Fruit fly (Drosophila melanogaster) whole organism, embryonic: ENCODE data around the gene CG6216.

Experiments
- Adf1 ChIP-seq: fragments of 200-800 bp; sonication (Bioruptor generic); IDR thresholded peaks from 2 replicates; pipeline ENCODE4 v1.3.6; 2022; ENCODE audit warnings: missing biosample characterization, missing genetic modification characterization
- Antp ChIP-seq: fragments of 200-800 bp; sonication (Bioruptor generic); optimal IDR thresholded peaks from 3 replicates; lab custom pipeline; 2016; ENCODE audit warnings: missing biosample characterization, missing genetic modification characterization
- BEAF-32 ChIP-seq: fragments of 200-800 bp; sonication (Bioruptor generic); optimal IDR thresholded peaks from 3 replicates; lab custom pipeline; 2017; ENCODE audit warnings: missing biosample characterization, missing genetic modification characterization, mild to moderate bottlenecking, moderate library complexity, missing genetic modification reagents
- CG10366 ChIP-seq: fragments of 200-800 bp; sonication (Bioruptor generic); IDR thresholded peaks from 2 replicates; pipeline ENCODE4 v1.3.6; 2022; ENCODE audit warnings: missing biosample characterization, missing genetic modification characterization
- CG10462 ChIP-seq: fragments of 200-800 bp; sonication (Bioruptor generic); optimal IDR thresholded peaks from 2 replicates; lab custom pipeline; 2016; ENCODE audit warnings: missing biosample characterization, missing genetic modification characterization
- CG11247 ChIP-seq: fragments of 200-800 bp; sonication (Bioruptor generic); IDR thresholded peaks from 2 replicates; pipeline ENCODE4 v1.3.6; 2022; ENCODE audit warnings: missing biosample characterization, missing genetic modification characterization
- CG12391 ChIP-seq: fragments of 200-800 bp; sonication (Bioruptor generic); optimal IDR thresholded peaks from 3 replicates; lab custom pipeline; 2018; ENCODE audit warnings: missing biosample characterization, mild to moderate bottlenecking, missing genetic modification characterization, moderate library complexity
- CG13123 ChIP-seq: fragments of 200-800 bp; sonication (Bioruptor generic); optimal IDR thresholded peaks from 2 replicates; lab custom pipeline; 2016; ENCODE audit warnings: missing biosample characterization, missing genetic modification characterization
- CG13424 ChIP-seq: fragments of 200-800 bp; sonication (Bioruptor generic); optimal IDR thresholded peaks from 2 replicates; lab custom pipeline; 2019; ENCODE audit warnings: missing biosample characterization, mild to moderate bottlenecking, missing genetic modification characterization, moderate library complexity
- CG13775 ChIP-seq: fragments of 200-800 bp; sonication (Bioruptor generic); optimal IDR thresholded peaks from 3 replicates; lab custom pipeline; 2017; ENCODE audit warnings: missing biosample characterization, mild to moderate bottlenecking, missing genetic modification characterization
- CG14965 ChIP-seq: fragments of 200-800 bp; sonication (Bioruptor generic); optimal IDR thresholded peaks from 2 replicates; lab custom pipeline; 2016; ENCODE audit warnings: missing biosample characterization, missing genetic modification characterization, borderline replicate concordance
- CG15011 ChIP-seq: fragments of 200-800 bp; sonication (Bioruptor generic); optimal IDR thresholded peaks from 3 replicates; lab custom pipeline; 2018; ENCODE audit warnings: missing biosample characterization, mild to moderate bottlenecking, missing genetic modification characterization
- CG15479 ChIP-seq: fragments of 200-800 bp; sonication (Bioruptor generic); optimal IDR thresholded peaks from 3 replicates; lab custom pipeline; 2019; ENCODE audit warnings: missing biosample characterization, mild to moderate bottlenecking, missing genetic modification characterization, moderate library complexity
- CG15514 ChIP-seq: fragments of 200-800 bp; sonication (Bioruptor generic); optimal IDR thresholded peaks from 3 replicates; lab custom pipeline; 2017; ENCODE audit warnings: missing biosample characterization, missing genetic modification characterization, mild to moderate bottlenecking, moderate library complexity, missing genetic modification reagents
- CG18764 ChIP-seq: fragments of 200-800 bp; sonication (Bioruptor generic); optimal IDR thresholded peaks from 3 replicates; lab custom pipeline; 2016; ENCODE audit warnings: missing biosample characterization, missing genetic modification characterization
- CG31388 ChIP-seq: fragments of 200-800 bp; sonication (Bioruptor generic); optimal IDR thresholded peaks from 2 replicates; lab custom pipeline; 2016; ENCODE audit warnings: missing biosample characterization, missing genetic modification characterization
- CG31441 ChIP-seq: fragments of 200-800 bp; sonication (Bioruptor generic); IDR thresholded peaks from 2 replicates; pipeline ENCODE4 v1.3.6; 2022; ENCODE audit warnings: missing biosample characterization, missing genetic modification characterization
- CG3163 ChIP-seq: fragments of 200-800 bp; sonication (Bioruptor generic); optimal IDR thresholded peaks from 3 replicates; lab custom pipeline; 2016; ENCODE audit warnings: missing biosample characterization, missing genetic modification characterization
- CG3726 ChIP-seq: fragments of 200-800 bp; sonication (Bioruptor generic); IDR thresholded peaks from 3 replicates; pipeline ENCODE4, ENCODE4 v1.3.6; 2022; ENCODE audit warnings: missing biosample characterization, missing genetic modification characterization
- CG4328 ChIP-seq: fragments of 200-800 bp; sonication (Bioruptor generic); optimal IDR thresholded peaks from 3 replicates; lab custom pipeline; 2017; ENCODE audit warnings: missing biosample characterization, missing genetic modification reagents, missing genetic modification characterization
- CG4820 ChIP-seq: fragments of 200-800 bp; sonication (Bioruptor generic); optimal IDR thresholded peaks from 3 replicates; lab custom pipeline; 2016; ENCODE audit warnings: missing biosample characterization, missing genetic modification characterization
- CG5180 ChIP-seq: fragments of 200-800 bp; sonication (Bioruptor generic); optimal IDR thresholded peaks from 3 replicates; lab custom pipeline; 2017; ENCODE audit warnings: missing biosample characterization, missing genetic modification characterization, mild to moderate bottlenecking, moderate library complexity, missing genetic modification reagents
- CG9437 ChIP-seq: fragments of 200-800 bp; sonication (Bioruptor generic); optimal IDR thresholded peaks from 2 replicates; lab custom pipeline; 2018; ENCODE audit warnings: missing biosample characterization, mild to moderate bottlenecking, missing genetic modification characterization
- CG9817 ChIP-seq: fragments of 200-800 bp; sonication (Bioruptor generic); optimal IDR thresholded peaks from 2 replicates; lab custom pipeline; 2018; ENCODE audit warnings: missing biosample characterization, mild to moderate bottlenecking, missing genetic modification characterization, moderate library complexity
- Dfd ChIP-seq, 2 experiments: fragments of >200 bp; optimal IDR thresholded peaks; 2 replicates each; lab custom pipeline; 2017; ENCODE audit warnings: missing biosample characterization in 2 of 2, missing genetic modification characterization in 2 of 2
- Hr39 ChIP-seq: fragments of >200 bp; optimal IDR thresholded peaks from 2 replicates; lab custom pipeline; 2017
- Hr78 ChIP-seq, 2 experiments: fragments of 200-800 bp in 1 of 2; fragments of >200 bp in 1 of 2; sonication (Bioruptor generic) in 1 of 2; optimal IDR thresholded peaks; 2 replicates each; lab custom pipeline; 2017 to 2019; ENCODE audit warnings: missing biosample characterization in 2 of 2, missing genetic modification characterization in 2 of 2, mild to moderate bottlenecking in 1 of 2, moderate library complexity in 1 of 2
- Lim3 ChIP-seq: fragments of 200-800 bp; sonication (Bioruptor generic); IDR thresholded peaks from 2 replicates; pipeline ENCODE4 v1.3.6; 2022; ENCODE audit warnings: missing biosample characterization, missing genetic modification characterization
- Mrtf ChIP-seq: fragments of 200-800 bp; sonication (Bioruptor generic); IDR thresholded peaks from 3 replicates; pipeline ENCODE4 v1.3.6; 2022; ENCODE audit warnings: missing biosample characterization, missing genetic modification characterization
- Myb ChIP-seq: fragments of 200-800 bp; sonication (Bioruptor generic); optimal IDR thresholded peaks from 2 replicates; lab custom pipeline; 2016; ENCODE audit warnings: missing biosample characterization, missing genetic modification characterization
- NfI ChIP-seq: fragments of 200-800 bp; sonication (Bioruptor generic); optimal IDR thresholded peaks from 3 replicates; lab custom pipeline; 2018; ENCODE audit warnings: missing biosample characterization, mild to moderate bottlenecking, missing genetic modification characterization, moderate library complexity
- Ravus ChIP-seq: fragments of 200-800 bp; sonication (Bioruptor generic); IDR thresholded peaks from 2 replicates; pipeline ENCODE4 v1.3.6; 2022; ENCODE audit warnings: missing biosample characterization, missing genetic modification characterization
- al ChIP-seq: fragments of 200-800 bp; sonication (Bioruptor generic); IDR thresholded peaks from 2 replicates; pipeline ENCODE4 v1.3.6; 2022; ENCODE audit warnings: missing biosample characterization, missing genetic modification characterization
- ash1 ChIP-seq: fragments of 200-800 bp; sonication (Bioruptor generic); optimal IDR thresholded peaks from 2 replicates; lab custom pipeline; 2018; ENCODE audit warnings: missing biosample characterization, mild to moderate bottlenecking, missing genetic modification characterization
- bab2 ChIP-seq: fragments of 200-800 bp; sonication (Bioruptor generic); optimal IDR thresholded peaks from 2 replicates; lab custom pipeline; 2016; ENCODE audit warnings: missing biosample characterization, missing genetic modification characterization
- cato ChIP-seq: fragments of 200-800 bp; sonication (Bioruptor generic); optimal IDR thresholded peaks from 2 replicates; lab custom pipeline; 2016; ENCODE audit warnings: missing biosample characterization, missing genetic modification characterization, borderline replicate concordance
- dimm ChIP-seq: fragments of 200-800 bp; sonication (Bioruptor generic); IDR thresholded peaks from 2 replicates; pipeline ENCODE4 v1.3.6; 2022; ENCODE audit warnings: missing biosample characterization, missing genetic modification characterization
- emc ChIP-seq: fragments of 200-800 bp; sonication (Bioruptor generic); optimal IDR thresholded peaks from 2 replicates; lab custom pipeline; 2016; ENCODE audit warnings: missing biosample characterization, missing genetic modification characterization
- en ChIP-seq: fragments of 200-800 bp; sonication (Bioruptor generic); optimal IDR thresholded peaks from 2 replicates; lab custom pipeline; 2016; ENCODE audit warnings: missing biosample characterization, missing genetic modification characterization
- eve ChIP-seq, 2 experiments: fragments of >200 bp; optimal IDR thresholded peaks; 2 replicates each; lab custom pipeline; 2017; ENCODE audit warnings: missing biosample characterization in 2 of 2, missing genetic modification characterization in 2 of 2
- ewg ChIP-seq: fragments of 200-800 bp; sonication (Bioruptor generic); optimal IDR thresholded peaks from 3 replicates; lab custom pipeline; 2017; ENCODE audit warnings: mild to moderate bottlenecking, missing biosample characterization, missing genetic modification reagents, missing genetic modification characterization
- her ChIP-seq: fragments of 200-800 bp; sonication (Bioruptor generic); optimal IDR thresholded peaks from 2 replicates; lab custom pipeline; 2016; ENCODE audit warnings: missing biosample characterization, missing genetic modification characterization
- hkb ChIP-seq, 2 experiments: fragments of 200-800 bp in 1 of 2; fragments of >200 bp in 1 of 2; sonication (Bioruptor generic) in 1 of 2; IDR thresholded peaks in 1 of 2; optimal IDR thresholded peaks in 1 of 2; 2 replicates each; pipeline versions ENCODE4 v1.3.6 to Lab custom; 2017 to 2022; ENCODE audit warnings: missing biosample characterization in 1 of 2, missing genetic modification characterization in 1 of 2
- jumu ChIP-seq: fragments of 200-800 bp; sonication (Bioruptor generic); optimal IDR thresholded peaks from 3 replicates; lab custom pipeline; 2016; ENCODE audit warnings: missing biosample characterization, missing genetic modification characterization
- kah ChIP-seq: fragments of 200-800 bp; sonication (Bioruptor generic); optimal IDR thresholded peaks from 2 replicates; lab custom pipeline; 2018; ENCODE audit warnings: missing biosample characterization, mild to moderate bottlenecking, missing genetic modification characterization
- mam ChIP-seq: fragments of 200-800 bp; sonication (Bioruptor generic); optimal IDR thresholded peaks from 3 replicates; lab custom pipeline; 2016; ENCODE audit warnings: missing biosample characterization, missing genetic modification characterization
- psq ChIP-seq: fragments of 200-800 bp; sonication (Bioruptor generic); optimal IDR thresholded peaks from 2 replicates; lab custom pipeline; 2017; ENCODE audit warnings: missing biosample characterization, missing genetic modification characterization
- pum ChIP-seq: fragments of 200-800 bp; sonication (Bioruptor generic); optimal IDR thresholded peaks from 2 replicates; lab custom pipeline; 2016; ENCODE audit warnings: missing biosample characterization, missing genetic modification characterization
- repo ChIP-seq: fragments of 200-800 bp; sonication (Bioruptor generic); optimal IDR thresholded peaks from 2 replicates; lab custom pipeline; 2016; ENCODE audit warnings: missing biosample characterization, missing genetic modification characterization
- stc ChIP-seq: fragments of 200-800 bp; sonication (Bioruptor generic); IDR thresholded peaks from 2 replicates; pipeline ENCODE4 v1.3.6; 2022; ENCODE audit warnings: missing biosample characterization, missing genetic modification characterization
- tll ChIP-seq, 2 experiments: fragments of 200-800 bp in 1 of 2; fragments of >200 bp in 1 of 2; sonication (Bioruptor generic) in 1 of 2; optimal IDR thresholded peaks; 2 replicates each; lab custom pipeline; 2017 to 2019; ENCODE audit warnings: missing biosample characterization in 2 of 2, missing genetic modification characterization in 2 of 2, mild to moderate bottlenecking in 1 of 2, moderate library complexity in 1 of 2

CG6216 gene

DNA sequence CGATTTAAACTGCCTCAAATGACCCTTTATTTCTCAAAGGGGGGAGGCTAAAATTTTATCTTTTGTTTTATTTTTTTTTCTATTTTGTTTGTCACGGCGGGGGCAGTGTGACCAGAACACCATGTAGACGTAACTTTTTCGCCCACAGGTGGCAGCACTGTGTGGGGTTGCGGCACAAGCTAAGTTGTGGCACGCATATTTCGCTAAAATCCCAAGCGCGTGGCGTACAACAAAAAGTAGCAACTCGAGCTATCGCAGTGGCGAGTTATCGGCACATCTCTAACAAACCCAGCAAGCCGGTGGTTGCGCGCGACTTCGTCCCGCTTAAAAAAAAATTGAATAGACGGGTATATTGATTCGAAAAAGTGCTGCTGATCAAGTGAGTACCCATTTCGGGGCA, 27.5 kb downstream of the CG6216 start, which contains the start of the genes Ufd1 and NaPi-III (continued):
- TF ChIP-seq CG3163 (GFP tag; lab: Kevin White, UChicago), result peak; percentile 15
- no peak for TF ChIP-seq CG4820
- TF ChIP-seq CG9437 (GFP tag; lab: Kevin White, UChicago), result peak; percentile 14
- no peak for TF ChIP-seq en
- TF ChIP-seq CG5180, result no peak
- no peak for TF ChIP-seq Hr78 (GFP tag; optimal IDR thresholded peaks at IDR 0.05; lab: Kevin White, UChicago)
- no peak for TF ChIP-seq CG31388 (GFP tag; lab: Kevin White, UChicago)
- no peak for TF ChIP-seq Lim3 (GFP tag; lab: Robert Waterston, UW)
- TF ChIP-seq bab2 (GFP tag; lab: Kevin White, UChicago), result peak; percentile 14
- peak; percentile 29 for TF ChIP-seq pum (GFP tag; lab: Kevin White, UChicago)
- TF ChIP-seq cato (GFP tag; lab: Kevin White, UChicago), result no peak
- no peak for TF ChIP-seq repo (GFP tag; lab: Kevin White, UChicago)
- no peak for TF ChIP-seq Ravus (GFP tag; lab: Robert Waterston, UW)
- no peak for TF ChIP-seq CG4328
- no peak for TF ChIP-seq CG3726 (GFP tag; lab: Robert Waterston, UW)
- no peak for TF ChIP-seq psq (GFP tag; lab: Kevin White, UChicago)
- 0 out of 2 replicates have a peak, but pooled peaks have one; percentile 19 for TF ChIP-seq al
- TF ChIP-seq CG15514 (GFP tag; lab: Kevin White, UChicago), result peak; percentile 80
- peak; percentile 92 for TF ChIP-seq BEAF-32 (GFP tag; lab: Kevin White, UChicago)
- TF ChIP-seq ash1 (GFP tag; lab: Kevin White, UChicago), result no peak
- TF ChIP-seq CG9817, result peak; percentile 15
- TF ChIP-seq emc (GFP tag; lab: Kevin White, UChicago), result no peak
- no peak for TF ChIP-seq CG14965 (GFP tag; lab: Kevin White, UChicago)
- TF ChIP-seq CG13424, result peak; percentile 23
- TF ChIP-seq CG12391 (tag; lab: Kevin White, UChicago), result peak; percentile 57
- no peak for TF ChIP-seq CG11247 (GFP tag; lab: Robert Waterston, UW)
- no peak for TF ChIP-seq tll (GFP tag; optimal IDR thresholded peaks at IDR 0.05; lab: Kevin White, UChicago)
- TF ChIP-seq NfI, result peak; percentile 14
- peak; percentile 46 for TF ChIP-seq CG13775 (GFP tag; lab: Kevin White, UChicago)
- peak; percentile 54 for TF ChIP-seq her (GFP tag; lab: Kevin White, UChicago)
- TF ChIP-seq Hr39 (lab: Kevin White, UChicago), result no peak
- peak; percentile 79 for TF ChIP-seq ewg
- TF ChIP-seq CG10462 (GFP tag; lab: Kevin White, UChicago), result no peak
- no peak for TF ChIP-seq CG18764 (GFP tag; lab: Kevin White, UChicago)
- TF ChIP-seq Adf1, result 0 out of 2 replicates have a peak, but pooled peaks have one; percentile 11
- no peak for TF ChIP-seq CG31441 (GFP tag; lab: Robert Waterston, UW)
- peak; percentile 10 for TF ChIP-seq Antp (GFP tag; lab: Kevin White, UChicago)
- no peak for TF ChIP-seq CG13123
- no peak for TF ChIP-seq CG15011 (GFP tag; lab: Kevin White, UChicago)
- TF ChIP-seq CG15479 (GFP tag; lab: Kevin White, UChicago), result peak; percentile 68
- peak; percentile 94 for TF ChIP-seq kah (GFP tag; lab: Kevin White, UChicago)
- TF ChIP-seq dimm (GFP tag; lab: Robert Waterston, UW), result no peak
- no peak for TF ChIP-seq eve (GFP tag; optimal IDR thresholded peaks at IDR 0.05; lab: Kevin White, UChicago)
- TF ChIP-seq jumu (GFP tag; lab: Kevin White, UChicago), result peak; percentile 79
- TF ChIP-seq CG10366, result no peak
- peak; percentile 81 for TF ChIP-seq Myb (GFP tag; lab: Kevin White, UChicago)
- no peak for TF ChIP-seq stc
- no peak for TF ChIP-seq Dfd (GFP tag; optimal IDR thresholded peaks at IDR 0.05; lab: Kevin White, UChicago)
- peak; percentile 56 for TF ChIP-seq mam (GFP tag; lab: Kevin White, UChicago)
- peak; percentile 35 for TF ChIP-seq hkb (optimal IDR thresholded peaks at IDR 0.05; lab: Kevin White, UChicago)
- no peak for TF ChIP-seq hkb (GFP tag; IDR thresholded peaks at IDR 0.05; lab: Robert Waterston, UW)
- no peak for TF ChIP-seq Mrtf
